Worm (Caenorhabditis elegans) whole organism, L2 larva: ENCODE data around the gene Y43F8B.2.

Experiments
- R02D3.7 ChIP-seq: fragments of 150-350 bp; optimal IDR thresholded peaks from 2 replicates; lab custom pipeline; 2014; ENCODE audit warnings: missing biosample characterization, missing genetic modification characterization
- Y55F3AM.14 ChIP-seq: fragments of 200-800 bp; sonication (Bioruptor generic); optimal IDR thresholded peaks from 2 replicates; lab custom pipeline; 2018; ENCODE audit warnings: mild to moderate bottlenecking, missing genetic modification characterization, missing compliant biosample characterization
- alr-1 ChIP-seq: fragments of 150-350 bp; optimal IDR thresholded peaks from 2 replicates; lab custom pipeline; 2014; ENCODE audit warnings: missing biosample characterization, missing genetic modification characterization
- ama-1 ChIP-seq: fragments of 150-350 bp; optimal IDR thresholded peaks from 2 replicates; lab custom pipeline; 2018; ENCODE audit warnings: inconsistent platforms
- ceh-82 ChIP-seq: fragments of 150-350 bp; optimal IDR thresholded peaks from 2 replicates; lab custom pipeline; 2014; ENCODE audit warnings: missing biosample characterization, missing genetic modification characterization
- lin-13 ChIP-seq: fragments of 150-350 bp; optimal IDR thresholded peaks from 2 replicates; lab custom pipeline; 2014; ENCODE audit warnings: missing biosample characterization, missing genetic modification reagents, missing genetic modification characterization
- mdl-1 ChIP-seq, 2 experiments: fragments of 150-350 bp in 1 of 2; sonication (generic microtip) in 1 of 2; optimal IDR thresholded peaks; 2 replicates each; lab custom pipeline; 2017; ENCODE audit warnings: missing biosample characterization in 2 of 2, missing genetic modification characterization in 2 of 2
- nhr-11 ChIP-seq: fragments of 150-350 bp; optimal IDR thresholded peaks from 2 replicates; lab custom pipeline; 2014; ENCODE audit warnings: missing biosample characterization, missing genetic modification characterization
- nhr-237 ChIP-seq: fragments of 150-350 bp; optimal IDR thresholded peaks from 2 replicates; lab custom pipeline; 2014; ENCODE audit warnings: missing biosample characterization, missing genetic modification characterization
- sma-3 ChIP-seq: sonication (generic microtip); optimal IDR thresholded peaks from 2 replicates; lab custom pipeline; 2016; ENCODE audit warnings: missing genetic modification reagents, missing genetic modification characterization, missing compliant biosample characterization
- unc-39 ChIP-seq: fragments of 150-350 bp; optimal IDR thresholded peaks from 2 replicates; lab custom pipeline; 2014; ENCODE audit warnings: missing biosample characterization, missing genetic modification characterization
- unc-55 ChIP-seq: fragments of 150-350 bp; sonication (generic microtip); optimal IDR thresholded peaks from 3 replicates; lab custom pipeline; 2014; ENCODE audit warnings: missing biosample characterization, missing genetic modification reagents, missing genetic modification characterization
- unc-62 ChIP-seq: fragments of 150-350 bp; optimal IDR thresholded peaks from 2 replicates; lab custom pipeline; 2014; ENCODE audit warnings: missing biosample characterization, missing genetic modification reagents, missing genetic modification characterization
- zag-1 ChIP-seq: fragments of 150-350 bp; optimal IDR thresholded peaks from 2 replicates; lab custom pipeline; 2014; ENCODE audit warnings: missing biosample characterization, missing genetic modification characterization

DNA sequence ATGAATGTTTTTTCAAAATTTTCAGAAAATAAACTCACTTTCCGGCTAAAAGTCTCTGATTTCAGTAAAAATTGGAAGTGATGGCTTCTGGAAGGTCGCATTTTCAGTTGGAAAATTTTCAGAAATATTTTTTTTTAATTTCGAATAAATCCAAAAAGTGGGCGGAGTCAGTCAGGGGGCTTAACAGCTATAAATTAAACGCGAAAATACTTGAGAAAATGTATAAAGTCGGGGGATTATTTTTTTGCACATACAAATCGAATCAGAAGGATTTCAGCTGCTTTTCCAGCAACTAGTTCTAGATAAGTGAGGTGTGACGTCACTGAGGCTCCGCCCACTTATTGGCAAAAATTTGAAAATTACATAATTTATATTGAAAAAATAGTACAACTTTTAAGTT lies at the start of gene Y43F8B.2:
- TF ChIP-seq zag-1 (tag; lab: Kevin White, UChicago) (no peak), nhr-11 (tag; lab: Kevin White, UChicago) (no peak), ceh-82 (no peak), ama-1 (lab: Kevin White, UChicago) (no peak), mdl-1 (tag; optimal IDR thresholded peaks at IDR 0.05; lab: Kevin White, UChicago) (no peak), sma-3 (GFP tag; lab: Kevin White, UChicago) (no peak), nhr-237 (tag; lab: Kevin White, UChicago) (no peak), alr-1 (no peak), unc-39 (tag; lab: Kevin White, UChicago) (no peak), Y55F3AM.14 (GFP tag; lab: Kevin White, UChicago) (no peak), R02D3.7 (tag; lab: Kevin White, UChicago) (no peak), lin-13 (no peak), unc-62 (no peak), unc-55 (no peak)
